Fruit fly (Drosophila melanogaster) whole organism, pupa: ENCODE results near the gene Tep4.
A peak's percentile ranks its signal among the peaks of the same experiment; 100 is the strongest.

Experiments
- CG10348 ChIP-seq: fragments of 200-800 bp; sonication (Bioruptor generic); IDR thresholded peaks from 2 replicates; pipeline ENCODE4 v1.3.6; 2022; ENCODE audit warnings: missing biosample characterization, missing genetic modification characterization
- CG12605 ChIP-seq: fragments of 200-800 bp; sonication (Bioruptor generic); IDR thresholded peaks from 2 replicates; pipeline ENCODE4 v1.3.6; 2022; ENCODE audit warnings: missing biosample characterization, missing genetic modification characterization
- CG13204 ChIP-seq: fragments of 200-800 bp; sonication (Bioruptor generic); optimal IDR thresholded peaks from 2 replicates; lab custom pipeline; 2018; ENCODE audit warnings: missing biosample characterization, mild to moderate bottlenecking, missing genetic modification characterization, moderate library complexity
- CG14655 ChIP-seq: fragments of 200-800 bp; sonication (Bioruptor generic); optimal IDR thresholded peaks from 3 replicates; lab custom pipeline; 2017; ENCODE audit warnings: mild to moderate bottlenecking, missing biosample characterization, missing genetic modification reagents, missing genetic modification characterization
- CG15710 ChIP-seq: fragments of 200-800 bp; sonication (Bioruptor generic); optimal IDR thresholded peaks from 2 replicates; lab custom pipeline; 2018; ENCODE audit warnings: missing biosample characterization, mild to moderate bottlenecking, missing genetic modification characterization, moderate library complexity
- CG17806 ChIP-seq: fragments of 200-800 bp; sonication (Bioruptor generic); optimal IDR thresholded peaks from 2 replicates; lab custom pipeline; 2018; ENCODE audit warnings: missing biosample characterization, mild to moderate bottlenecking, missing genetic modification characterization, moderate library complexity
- CG32121 ChIP-seq: fragments of 200-800 bp; sonication (Bioruptor generic); IDR thresholded peaks from 2 replicates; pipeline ENCODE4 v1.3.6; 2022; ENCODE audit warnings: missing biosample characterization, missing genetic modification characterization
- CG34367 ChIP-seq: fragments of 200-800 bp; sonication (Bioruptor generic); optimal IDR thresholded peaks from 2 replicates; lab custom pipeline; 2018; ENCODE audit warnings: missing biosample characterization, mild to moderate bottlenecking, missing genetic modification characterization
- CG4496 ChIP-seq: fragments of 200-800 bp; sonication (Bioruptor generic); IDR thresholded peaks from 3 replicates; pipeline ENCODE4 v1.3.6; 2022; ENCODE audit warnings: missing biosample characterization, missing genetic modification characterization
- CG8159 ChIP-seq: fragments of 200-800 bp; sonication (Bioruptor generic); optimal IDR thresholded peaks from 3 replicates; lab custom pipeline; 2018; ENCODE audit warnings: missing biosample characterization, mild to moderate bottlenecking, missing genetic modification characterization, moderate library complexity
- CG8301 ChIP-seq: fragments of 200-800 bp; sonication (Bioruptor generic); optimal IDR thresholded peaks from 2 replicates; lab custom pipeline; 2018; ENCODE audit warnings: missing biosample characterization, mild to moderate bottlenecking, missing genetic modification characterization
- CG9948 ChIP-seq: fragments of 200-800 bp; sonication (Bioruptor generic); optimal IDR thresholded peaks from 2 replicates; lab custom pipeline; 2018; ENCODE audit warnings: missing biosample characterization, mild to moderate bottlenecking, missing genetic modification characterization, moderate library complexity
- D1 ChIP-seq: fragments of 200-800 bp; sonication (Bioruptor generic); optimal IDR thresholded peaks from 2 replicates; lab custom pipeline; 2018; ENCODE audit warnings: missing biosample characterization, mild to moderate bottlenecking, missing genetic modification characterization, moderate library complexity
- EcR ChIP-seq: fragments of 200-800 bp; sonication (Bioruptor generic); optimal IDR thresholded peaks from 3 replicates; lab custom pipeline; 2019; ENCODE audit warnings: missing biosample characterization, missing genetic modification characterization, mild to moderate bottlenecking, moderate library complexity, missing genetic modification reagents
- Ets98B ChIP-seq: fragments of 200-800 bp; sonication (Bioruptor generic); IDR thresholded peaks from 2 replicates; pipeline ENCODE4 v1.3.6; 2022; ENCODE audit warnings: missing biosample characterization, missing genetic modification characterization
- Pif1A ChIP-seq: fragments of 200-800 bp; sonication (Bioruptor generic); optimal IDR thresholded peaks from 3 replicates; lab custom pipeline; 2016; ENCODE audit warnings: missing biosample characterization, missing genetic modification characterization
- Pif1B ChIP-seq: fragments of 200-800 bp; sonication (Bioruptor generic); optimal IDR thresholded peaks from 3 replicates; lab custom pipeline; 2016; ENCODE audit warnings: missing biosample characterization, missing genetic modification characterization
- Snoo ChIP-seq: fragments of 200-800 bp; sonication (Bioruptor generic); optimal IDR thresholded peaks from 3 replicates; lab custom pipeline; 2017; ENCODE audit warnings: missing biosample characterization, mild to moderate bottlenecking, missing genetic modification characterization, inconsistent platforms
- fd96Ca ChIP-seq: fragments of 200-800 bp; sonication (Bioruptor generic); IDR thresholded peaks from 3 replicates; pipeline ENCODE4 v1.3.6; 2022; ENCODE audit warnings: missing biosample characterization, missing genetic modification characterization
- gl ChIP-seq: fragments of 200-800 bp; sonication (Bioruptor generic); optimal IDR thresholded peaks from 2 replicates; lab custom pipeline; 2018; ENCODE audit warnings: missing biosample characterization, mild to moderate bottlenecking, missing genetic modification characterization
- rn ChIP-seq: fragments of 200-800 bp; sonication (Bioruptor generic); IDR thresholded peaks from 2 replicates; pipeline ENCODE4 v1.3.6; 2022; ENCODE audit warnings: missing biosample characterization, missing genetic modification characterization

Gene Tep4

dm6 chr2L:19577187-19577765, 29.0 kb downstream of the Tep4 start, which contains the start of the genes spi and msb1l:
Gene spi (minus strand): TSS chr2L:19577315.
Gene msb1l (plus strand): TSS chr2L:19577701.
- TF ChIP-seq Ets98B (no peak), CG8159 (peak; percentile 5), CG14655 (GFP tag; lab: Kevin White, UChicago) (no peak), CG15710 (tag; lab: Kevin White, UChicago) (peak; percentile 41)

dm6 chr2L:19579995-19580578, 31.8 kb downstream of the Tep4 start, which contains the start of gene Pmvk:
Gene Pmvk (minus strand): TSS chr2L:19580351.
- TF ChIP-seq CG8301 (tag; lab: Kevin White, UChicago) (peak; percentile 31), fd96Ca (no peak)

- TF ChIP-seq CG4496 (GFP tag; lab: Robert Waterston, UW) (0 out of 3 replicates have a peak, but pooled peaks have one; percentile 60), CG8159 (peak; percentile 29), CG9948 (tag; lab: Kevin White, UChicago) (no peak), CG13204 (GFP tag; lab: Kevin White, UChicago) (no peak), CG17806 (no peak), CG32121 (GFP tag; lab: Robert Waterston, UW) (no peak), CG34367 (tag; lab: Kevin White, UChicago) (no peak), CG8301 (tag; lab: Kevin White, UChicago) (no peak), CG10348 (GFP tag; lab: Robert Waterston, UW) (no peak), D1 (tag; lab: Kevin White, UChicago) (no peak), Ets98B (0 out of 2 replicates have a peak, but pooled peaks have one; percentile 7), rn (0 out of 2 replicates have a peak, but pooled peaks have one; percentile 21), fd96Ca (peak; percentile 70), Pif1B (GFP tag; lab: Kevin White, UChicago) (peak; percentile 19), CG15710 (tag; lab: Kevin White, UChicago) (peak; percentile 12), Snoo (tag; lab: Kevin White, UChicago) (peak; percentile 37), EcR (GFP tag; lab: Kevin White, UChicago) (no peak)
These were observed 33.9 kb downstream of the Tep4 start, which contains the start of gene Hakai for dm6 chr2L:19582185-19582584. Gene Hakai (minus strand): TSS chr2L:19582474.

- TF ChIP-seq CG34367 (tag; lab: Kevin White, UChicago) (peak; percentile 10), CG8159 (peak; percentile 54), EcR (GFP tag; lab: Kevin White, UChicago) (peak; percentile 33), CG15710 (tag; lab: Kevin White, UChicago) (peak; percentile 61), rn (no peak), CG12605 (GFP tag; lab: Robert Waterston, UW) (no peak), CG13204 (GFP tag; lab: Kevin White, UChicago) (no peak), CG8301 (tag; lab: Kevin White, UChicago) (peak; percentile 7), gl (tag; lab: Kevin White, UChicago) (peak; percentile 29), CG17806 (peak; percentile 55), fd96Ca (peak; percentile 26; the same call in 1 of the 3 replicates), CG14655 (GFP tag; lab: Kevin White, UChicago) (no peak), CG9948 (tag; lab: Kevin White, UChicago) (peak; percentile 31), Snoo (tag; lab: Kevin White, UChicago) (peak; percentile 40)
These were observed 35.7 kb downstream of the Tep4 start, which contains the start of the genes PCNA2 and CG10366 for dm6 chr2L:19583926-19584392. Gene PCNA2 (minus strand): TSS chr2L:19583990. Gene CG10366 (plus strand): TSS chr2L:19584235.

- TF ChIP-seq CG10348 (GFP tag; lab: Robert Waterston, UW) (no peak), CG34367 (tag; lab: Kevin White, UChicago) (no peak), D1 (tag; lab: Kevin White, UChicago) (no peak), Ets98B (peak; percentile 77; the same call in 1 of the 2 replicates), CG32121 (GFP tag; lab: Robert Waterston, UW) (peak; percentile 63), fd96Ca (peak; percentile 66; the same call in 2 of the 3 replicates), rn (no peak), CG17806 (no peak), gl (tag; lab: Kevin White, UChicago) (no peak), EcR (GFP tag; lab: Kevin White, UChicago) (no peak), CG13204 (GFP tag; lab: Kevin White, UChicago) (no peak), CG9948 (tag; lab: Kevin White, UChicago) (peak; percentile 32), CG14655 (GFP tag; lab: Kevin White, UChicago) (no peak), CG15710 (tag; lab: Kevin White, UChicago) (peak; percentile 23), CG8301 (tag; lab: Kevin White, UChicago) (peak; percentile 26), CG12605 (GFP tag; lab: Robert Waterston, UW) (0 out of 2 replicates have a peak, but pooled peaks have one; percentile 43), CG8159 (peak; percentile 43), CG4496 (GFP tag; lab: Robert Waterston, UW) (peak; percentile 65), Pif1B (GFP tag; lab: Kevin White, UChicago) (peak; percentile 28), Snoo (tag; lab: Kevin White, UChicago) (peak; percentile 23), Pif1A (no peak)
These were observed 38.4 kb downstream of the Tep4 start, which contains the start of gene Lar for dm6 chr2L:19586436-19587333. Gene Lar (plus strand): TSS chr2L:19586623.
